Worm (Caenorhabditis elegans) whole organism, L4/young adult: ENCODE measurements around the gene tat-3.

Experiments
- W03F9.2 ChIP-seq: fragments of 150-350 bp; optimal IDR thresholded peaks from 2 replicates; lab custom pipeline; 2014; ENCODE audit warnings: missing biosample characterization, missing genetic modification characterization
- him-1 ChIP-seq: sonication (generic microtip); optimal IDR thresholded peaks from 2 replicates; lab custom pipeline; 2016; ENCODE audit warnings: missing genotype, missing genetic modification reagents, missing genetic modification characterization, missing compliant biosample characterization

ce11 chrIII:10678971-10679370 lies 51.5 kb downstream of the tat-3 start, which contains the start of gene Y39A1A.16:
- TF ChIP-seq W03F9.2, result no peak
- no peak for TF ChIP-seq him-1 (tag; lab: Kevin White, UChicago)
